Fruit fly (Drosophila melanogaster): Measurements from ENCODE around the gene CG3246.
A peak's percentile ranks its signal among the peaks of the same experiment; 100 is the strongest.

DNA sequence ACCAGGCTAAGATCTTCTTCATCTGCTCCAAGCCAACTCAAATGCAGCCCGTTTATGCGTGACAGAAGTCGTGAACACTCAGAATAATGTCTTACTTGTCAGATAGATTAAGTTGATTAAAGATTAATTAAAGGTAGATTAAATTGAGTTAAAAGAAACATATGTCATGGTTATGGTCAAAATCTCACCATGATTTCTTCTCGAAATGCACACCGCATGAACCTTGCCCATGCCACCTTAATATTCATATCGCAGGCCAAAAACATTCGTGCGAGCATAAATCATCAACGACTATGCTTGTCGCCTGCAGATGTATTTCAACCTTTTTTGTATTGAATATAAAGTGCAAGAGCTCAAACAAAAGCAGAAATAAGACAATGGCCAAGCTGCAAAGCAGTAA is 24.7 kb downstream of the CG3246 start:
- no peak for TF ChIP-seq trh (GFP tag; optimal IDR thresholded peaks at IDR 0.05)
- no peak for TF ChIP-seq CG3065 (GFP tag; optimal IDR thresholded peaks at IDR 0.05)
- TF ChIP-seq CG6854 (GFP tag; optimal IDR thresholded peaks at IDR 0.05): no peak
- TF ChIP-seq CG3407 (GFP tag; optimal IDR thresholded peaks at IDR 0.05): peak; percentile 45
- no peak for TF ChIP-seq CG14860 (GFP tag; IDR thresholded peaks at IDR 0.05; ENCODE audit: partially characterized antibody)
- TF ChIP-seq Dip3 (GFP tag; optimal IDR thresholded peaks at IDR 0.05): no peak
- 0 out of 3 replicates have a peak, but pooled peaks have one; percentile 44 for TF ChIP-seq ase (GFP tag; IDR thresholded peaks at IDR 0.05)
- TF ChIP-seq ind (GFP tag; optimal IDR thresholded peaks at IDR 0.05): peak; percentile 49
